Fruit fly (Drosophila melanogaster) whole organism: ENCODE measurements around the gene CG7884.

ENCODE experiments used
- CG8478 ChIP-seq: fragments of >200 bp; optimal IDR thresholded peaks from 2 replicates; lab custom pipeline; 2018; ENCODE audit warnings: inconsistent platforms
- Dll ChIP-seq: fragments of >200 bp; optimal IDR thresholded peaks from 2 replicates; lab custom pipeline; 2017
- EcR ChIP-seq, 2 experiments: fragments of >200 bp; optimal IDR thresholded peaks; 2 replicates each; lab custom pipeline; 2017; ENCODE audit warnings: missing biosample characterization in 2 of 2, missing genetic modification characterization in 2 of 2, missing genetic modification reagents in 2 of 2
- pan ChIP-seq: fragments of >200 bp; optimal IDR thresholded peaks from 2 replicates; lab custom pipeline; 2017
- psq ChIP-seq: fragments of >200 bp; optimal IDR thresholded peaks from 2 replicates; lab custom pipeline; 2017

dm6 chrX:19240230-19240839 lies 19.9 kb downstream of the CG7884 start:
- no peak for TF ChIP-seq pan
- TF ChIP-seq EcR (GFP tag; optimal IDR thresholded peaks at IDR 0.05; lab: Kevin White, UChicago) = no peak
- no peak for TF ChIP-seq psq (lab: Kevin White, UChicago)
- TF ChIP-seq Dll = no peak
- no peak for TF ChIP-seq CG8478
